Worm (Caenorhabditis elegans): Measurements from ENCODE around the gene C50D2.2.

Gene C50D2.2

DNA sequence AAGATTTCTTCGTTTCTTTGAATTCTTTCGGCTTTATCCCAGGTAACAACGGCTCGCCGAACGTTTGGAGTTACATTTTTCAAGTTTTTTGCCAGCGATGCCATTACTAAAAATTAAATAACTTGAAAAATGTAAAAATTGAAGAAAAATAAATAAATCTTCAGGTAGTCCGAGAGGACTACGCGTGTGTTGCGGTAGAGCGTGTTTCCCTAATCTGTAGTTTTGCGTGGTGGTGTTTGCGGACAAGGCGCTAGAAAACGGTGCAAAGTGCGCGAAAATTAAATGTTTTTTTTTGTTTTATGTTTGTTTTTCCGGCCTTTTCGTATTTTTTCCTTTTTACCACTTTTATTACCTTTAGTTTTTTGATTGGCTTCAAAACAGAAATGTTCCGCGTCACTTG, 46.9 kb downstream of the C50D2.2 start, which contains the start of gene mrpl-28 (continued):
- TF ChIP-seq ztf-1 (GFP tag; conservative IDR thresholded peaks at IDR 0.05) (no peak), ZK546.5 (tag; optimal IDR thresholded peaks at IDR 0.05) (peak; percentile 55), ceh-16 (tag; optimal IDR thresholded peaks at IDR 0.05) (no peak), sma-9 (GFP tag; optimal IDR thresholded peaks at IDR 0.05) (peak; percentile 95), sma-9 (tag; optimal IDR thresholded peaks at IDR 0.05) (no peak), mdl-1 (tag; optimal IDR thresholded peaks at IDR 0.05) (peak in 1 of 2 experiments; percentile 26), peb-1 (tag; optimal IDR thresholded peaks at IDR 0.05) (no peak), nhr-11 (tag; optimal IDR thresholded peaks at IDR 0.05) (no peak)

DNA sequence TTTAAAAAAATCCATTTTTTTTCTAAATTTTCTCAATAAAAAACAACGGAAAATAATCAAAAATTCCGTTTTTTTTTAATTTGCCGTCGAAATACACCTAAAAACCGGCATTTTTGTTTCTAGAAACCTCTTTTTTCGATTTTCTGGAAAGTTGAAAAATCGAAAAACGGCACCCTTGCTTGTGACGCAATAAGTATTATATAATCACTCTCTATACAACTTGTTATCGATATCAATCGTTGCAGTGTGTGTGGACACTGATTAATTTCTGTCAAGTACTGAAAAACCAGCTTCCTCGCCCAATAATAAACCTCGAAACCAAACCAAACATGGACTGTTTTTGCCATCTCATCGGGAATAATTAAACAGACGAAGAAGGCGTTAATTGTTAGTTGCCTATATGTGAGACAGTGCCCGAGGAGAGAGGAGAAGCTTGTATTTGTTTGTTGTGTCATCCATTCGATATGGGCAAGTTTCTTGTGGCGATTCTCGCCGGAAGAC, 48.1 kb downstream of the C50D2.2 start:
- TF ChIP-seq alr-1 (tag; optimal IDR thresholded peaks at IDR 0.05) = no peak
- TF ChIP-seq lin-39 (tag; optimal IDR thresholded peaks at IDR 0.05) = no peak
- TF ChIP-seq nhr-11 (tag; optimal IDR thresholded peaks at IDR 0.05) = no peak
- no peak for TF ChIP-seq peb-1 (tag; optimal IDR thresholded peaks at IDR 0.05)

DNA sequence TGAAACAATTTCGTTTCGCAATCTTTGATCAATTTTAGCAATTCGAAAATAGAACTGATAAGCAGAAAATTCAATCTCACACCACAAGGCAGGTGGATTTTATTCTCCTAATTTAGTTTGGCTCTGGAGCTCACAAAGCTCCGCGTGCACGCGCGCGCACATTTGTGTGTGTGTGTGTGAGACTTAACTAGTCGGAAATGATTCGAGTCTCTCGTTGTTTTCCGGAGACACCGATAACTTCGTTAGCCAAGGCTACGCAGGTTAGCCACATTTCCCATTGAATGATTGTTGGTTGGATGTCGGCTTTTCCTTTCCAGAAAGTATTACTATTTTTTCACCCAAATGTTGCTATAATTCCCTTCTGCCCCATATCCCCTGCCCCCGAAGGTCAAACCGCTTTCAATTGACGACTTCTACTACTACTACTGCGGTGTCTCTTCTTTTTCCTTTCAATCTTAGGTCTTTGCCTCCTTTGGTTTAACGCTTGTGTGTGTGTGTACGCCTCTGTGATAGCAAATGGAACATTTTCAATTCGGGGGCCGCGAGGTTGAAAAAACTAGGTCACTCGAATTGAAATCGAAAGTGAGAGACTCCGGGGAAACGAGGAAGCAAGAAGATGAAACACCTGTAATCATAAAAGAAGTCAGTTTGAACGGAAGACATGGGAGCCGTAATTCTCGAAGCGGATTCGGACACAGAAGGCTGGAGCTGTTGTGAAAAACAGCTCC, 49.2 kb downstream of the C50D2.2 start:
- peak; percentile 80 for TF ChIP-seq blmp-1 (tag; optimal IDR thresholded peaks at IDR 0.05; ENCODE audit: insufficient read depth)
- TF ChIP-seq egl-27 (tag; optimal IDR thresholded peaks at IDR 0.05) = peak; percentile 3
- peak; percentile 37 for TF ChIP-seq fos-1 (tag; optimal IDR thresholded peaks at IDR 0.05)
- TF ChIP-seq lin-11 (tag; optimal IDR thresholded peaks at IDR 0.05) = peak; percentile 21
- no peak for TF ChIP-seq sma-3 (GFP tag; optimal IDR thresholded peaks at IDR 0.05)
- TF ChIP-seq F13H6.1 (tag; optimal IDR thresholded peaks at IDR 0.05) = peak; percentile 7

DNA sequence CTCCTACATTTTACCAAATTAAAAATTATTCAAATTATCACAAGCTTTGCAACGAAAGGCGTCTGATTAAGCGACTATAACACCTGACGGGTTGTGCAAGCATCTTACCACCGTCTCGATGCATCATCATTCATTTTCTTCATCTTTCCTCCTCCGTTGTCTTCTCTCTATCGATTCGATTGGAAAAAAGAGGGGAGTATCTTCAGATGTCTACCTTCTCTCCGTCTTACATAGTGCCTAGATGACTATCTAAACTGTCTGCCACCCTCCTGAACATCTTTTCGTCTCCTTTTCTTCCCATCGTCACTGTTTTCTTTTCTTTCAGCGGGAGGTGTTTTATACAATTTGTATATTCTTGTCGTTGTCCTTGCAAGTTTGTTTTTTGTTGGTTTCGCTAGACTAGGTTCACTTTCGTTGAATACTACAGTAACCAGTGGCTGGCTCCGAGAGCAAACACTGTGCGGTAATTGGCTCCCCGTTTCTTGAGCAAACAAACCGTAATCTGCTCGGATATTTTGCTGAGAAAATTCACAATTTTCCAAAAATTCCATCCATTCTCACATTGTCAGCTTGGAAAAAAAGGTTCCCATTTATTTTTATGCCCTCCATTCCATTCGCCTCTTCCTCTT, 50.4 kb downstream of the C50D2.2 start:
- TF ChIP-seq peb-1 (tag; optimal IDR thresholded peaks at IDR 0.05) (no peak), lsy-2 (tag; optimal IDR thresholded peaks at IDR 0.05) (peak in 1 of 2 experiments; percentile 42), blmp-1 (tag; optimal IDR thresholded peaks at IDR 0.05; ENCODE audit: insufficient read depth) (peak; percentile 35), gmeb-1 (tag; optimal IDR thresholded peaks at IDR 0.05) (peak; percentile 13), alr-1 (tag; optimal IDR thresholded peaks at IDR 0.05) (no peak), ztf-1 (GFP tag; conservative IDR thresholded peaks at IDR 0.05) (no peak), sma-3 (GFP tag; optimal IDR thresholded peaks at IDR 0.05) (peak; percentile 5), sem-4 (tag; optimal IDR thresholded peaks at IDR 0.05) (no peak), nhr-237 (tag; optimal IDR thresholded peaks at IDR 0.05) (no peak), F13H6.1 (tag; optimal IDR thresholded peaks at IDR 0.05) (peak; percentile 17), unc-55 (GFP tag; optimal IDR thresholded peaks at IDR 0.05) (no peak), nhr-129 (tag; optimal IDR thresholded peaks at IDR 0.05) (peak; percentile 70), sma-9 (GFP tag; optimal IDR thresholded peaks at IDR 0.05) (peak; percentile 39), sma-9 (tag; optimal IDR thresholded peaks at IDR 0.05) (no peak), nhr-10 (tag; optimal IDR thresholded peaks at IDR 0.05) (no peak), lin-13 (GFP tag; optimal IDR thresholded peaks at IDR 0.05) (peak; percentile 13), nhr-25 (tag; optimal IDR thresholded peaks at IDR 0.05) (peak; percentile 37), lin-39 (tag; optimal IDR thresholded peaks at IDR 0.05) (no peak), crh-2 (tag; optimal IDR thresholded peaks at IDR 0.05) (peak; percentile 46), fos-1 (tag; optimal IDR thresholded peaks at IDR 0.05) (peak; percentile 61), C34F6.9 (tag; optimal IDR thresholded peaks at IDR 0.05) (peak; percentile 45)

DNA sequence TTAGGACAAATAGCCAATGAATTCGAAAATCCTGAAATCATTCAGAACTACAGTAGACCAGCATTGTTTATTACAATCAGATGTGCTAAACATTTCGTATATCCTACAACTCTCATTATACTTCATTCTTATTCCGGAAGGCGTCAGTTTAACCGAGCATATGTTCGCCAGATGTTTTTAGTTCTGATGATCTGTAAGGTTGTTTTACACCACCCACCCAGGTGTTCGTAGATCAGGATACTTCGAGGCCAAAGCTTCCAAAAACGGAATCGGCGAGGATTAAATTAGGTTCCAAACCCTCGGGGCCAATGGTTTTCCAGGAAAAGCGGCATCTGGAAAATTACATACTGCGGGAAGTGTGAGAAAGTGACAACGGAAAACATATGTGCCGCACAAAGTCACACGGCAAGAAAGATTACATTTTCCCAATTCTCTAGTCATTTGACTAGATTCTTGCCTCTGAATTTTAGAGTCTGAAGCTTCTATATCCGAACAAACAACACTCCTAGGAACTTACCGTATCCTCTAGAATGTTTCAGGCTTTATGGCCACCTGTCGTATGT, 51.7 kb downstream of the C50D2.2 start:
- peak; percentile 14 for TF ChIP-seq lin-11 (tag; optimal IDR thresholded peaks at IDR 0.05)
- TF ChIP-seq lsy-2 (tag; optimal IDR thresholded peaks at IDR 0.05) = peak in 1 of 2 experiments; percentile 26
- peak; percentile 29 for TF ChIP-seq sma-9 (GFP tag; optimal IDR thresholded peaks at IDR 0.05)
- TF ChIP-seq sma-9 (tag; optimal IDR thresholded peaks at IDR 0.05) = no peak
- no peak for TF ChIP-seq ztf-1 (GFP tag; conservative IDR thresholded peaks at IDR 0.05)

All from whole organism, L2 larva.